Worm (Caenorhabditis elegans) whole organism, mixed stage, embryonic: ENCODE measurements around the gene gar-2.

ENCODE experiments used
- ces-1 ChIP-seq: fragments of 150-350 bp; optimal IDR thresholded peaks from 2 replicates; lab custom pipeline; 2014; ENCODE audit warnings: missing biosample characterization, missing genetic modification reagents, missing genetic modification characterization
- lin-13 ChIP-seq: fragments of 150-350 bp; optimal IDR thresholded peaks from 2 replicates; lab custom pipeline; 2014; ENCODE audit warnings: missing biosample characterization, missing genetic modification characterization
- mab-5 ChIP-seq: fragments of 150-350 bp; optimal IDR thresholded peaks from 2 replicates; lab custom pipeline; 2014; ENCODE audit warnings: missing biosample characterization, missing genetic modification characterization
- nhr-12 ChIP-seq: fragments of 150-350 bp; optimal IDR thresholded peaks from 2 replicates; lab custom pipeline; 2014; ENCODE audit warnings: missing biosample characterization, missing genetic modification characterization
- nhr-237 ChIP-seq: fragments of 150-350 bp; optimal IDR thresholded peaks from 2 replicates; lab custom pipeline; 2014; ENCODE audit warnings: missing biosample characterization, missing genetic modification characterization
- nhr-28 ChIP-seq: fragments of 150-350 bp; optimal IDR thresholded peaks from 2 replicates; lab custom pipeline; 2014; ENCODE audit warnings: missing biosample characterization, missing genetic modification characterization
- pha-4 ChIP-seq: fragments of 150-350 bp; optimal IDR thresholded peaks from 2 replicates; lab custom pipeline; 2018; ENCODE audit warnings: missing biosample characterization, missing genetic modification reagents, missing genetic modification characterization
- snpc-4 ChIP-seq: fragments of 150-350 bp; optimal IDR thresholded peaks from 2 replicates; lab custom pipeline; 2014; ENCODE audit warnings: missing biosample characterization, missing genetic modification characterization
- sptf-1 ChIP-seq: sonication (generic microtip); optimal IDR thresholded peaks from 2 replicates; lab custom pipeline; 2017; ENCODE audit warnings: mild to moderate bottlenecking, missing genetic modification characterization, moderate library complexity, missing compliant biosample characterization
- unc-62 ChIP-seq: fragments of 150-350 bp; optimal IDR thresholded peaks from 2 replicates; lab custom pipeline; 2014; ENCODE audit warnings: missing biosample characterization, missing genetic modification reagents, missing genetic modification characterization

DNA sequence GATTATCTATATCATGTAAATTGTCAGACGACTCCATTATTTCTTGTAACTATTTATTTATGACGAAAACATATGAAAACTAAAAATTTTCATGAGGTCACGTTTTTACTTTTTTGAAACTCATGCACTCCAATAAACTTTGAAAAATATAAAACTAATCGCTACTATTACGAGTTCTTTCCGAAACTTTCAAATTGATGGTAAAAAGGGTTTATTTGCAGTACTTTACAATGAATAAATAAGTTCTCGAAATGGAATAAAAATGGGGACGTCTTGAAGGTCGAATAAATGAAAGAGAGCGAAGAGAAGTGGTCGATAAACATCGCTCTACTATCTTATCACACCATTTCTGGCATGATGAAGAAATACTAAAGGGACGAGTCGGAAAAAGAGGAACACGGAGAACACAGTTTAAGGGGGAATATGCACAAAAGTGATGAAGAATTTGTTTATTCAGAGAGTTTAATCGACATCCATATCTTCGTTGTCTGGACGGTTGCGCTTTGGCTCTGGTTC, 30.8 kb downstream of the gar-2 start, which contains the start of gene let-767:
- TF ChIP-seq ces-1 (GFP tag; lab: Kevin White, UChicago) (no peak), nhr-237 (tag; lab: Kevin White, UChicago) (no peak), nhr-12 (tag; lab: Kevin White, UChicago) (no peak), sptf-1 (tag; lab: Kevin White, UChicago) (no peak), mab-5 (tag; lab: Kevin White, UChicago) (no peak), unc-62 (no peak), nhr-28 (tag; lab: Kevin White, UChicago) (no peak), snpc-4 (tag; lab: Kevin White, UChicago) (no peak), pha-4 (tag; lab: Kevin White, UChicago) (no peak), lin-13 (no peak)
